Fruit fly (Drosophila melanogaster) whole organism, embryonic: ENCODE results near the gene Prp39.

Experiments
- Antp ChIP-seq: fragments of 200-800 bp; sonication (Bioruptor generic); optimal IDR thresholded peaks from 3 replicates; lab custom pipeline; 2016; ENCODE audit warnings: missing biosample characterization, missing genetic modification characterization
- Bgb ChIP-seq: fragments of 200-800 bp; sonication (Bioruptor generic); IDR thresholded peaks from 2 replicates; pipeline ENCODE4 v1.3.6; 2022; ENCODE audit warnings: missing biosample characterization, missing genetic modification characterization; ENCODE audit not compliant: partially characterized antibody
- Bteb2 ChIP-seq: fragments of 200-800 bp; sonication (Bioruptor generic); optimal IDR thresholded peaks from 2 replicates; lab custom pipeline; 2016; ENCODE audit warnings: missing biosample characterization, missing genetic modification characterization
- CG12391 ChIP-seq: fragments of 200-800 bp; sonication (Bioruptor generic); optimal IDR thresholded peaks from 3 replicates; lab custom pipeline; 2018; ENCODE audit warnings: missing biosample characterization, mild to moderate bottlenecking, missing genetic modification characterization, moderate library complexity
- CG12744 ChIP-seq: fragments of 200-800 bp; sonication (Bioruptor generic); optimal IDR thresholded peaks from 2 replicates; lab custom pipeline; 2016; ENCODE audit warnings: missing biosample characterization, missing genetic modification characterization
- CG13424 ChIP-seq: fragments of 200-800 bp; sonication (Bioruptor generic); optimal IDR thresholded peaks from 2 replicates; lab custom pipeline; 2019; ENCODE audit warnings: missing biosample characterization, mild to moderate bottlenecking, missing genetic modification characterization, moderate library complexity
- CG13775 ChIP-seq: fragments of 200-800 bp; sonication (Bioruptor generic); optimal IDR thresholded peaks from 3 replicates; lab custom pipeline; 2017; ENCODE audit warnings: missing biosample characterization, mild to moderate bottlenecking, missing genetic modification characterization
- CG15073 ChIP-seq: fragments of 200-800 bp; sonication (Bioruptor generic); optimal IDR thresholded peaks from 2 replicates; lab custom pipeline; 2016; ENCODE audit warnings: missing biosample characterization, missing genetic modification characterization
- CG1603 ChIP-seq: fragments of 200-800 bp; sonication (Bioruptor generic); optimal IDR thresholded peaks from 2 replicates; lab custom pipeline; 2019; ENCODE audit warnings: missing biosample characterization, mild to moderate bottlenecking, missing genetic modification characterization, moderate library complexity
- CG16813 ChIP-seq: fragments of 200-800 bp; sonication (Bioruptor generic); IDR thresholded peaks from 3 replicates; pipeline ENCODE4 v1.3.6; 2022; ENCODE audit warnings: missing biosample characterization, missing genetic modification characterization; ENCODE audit not compliant: partially characterized antibody
- CG17186 ChIP-seq: fragments of 200-800 bp; sonication (Bioruptor generic); optimal IDR thresholded peaks from 3 replicates; lab custom pipeline; 2017; ENCODE audit warnings: missing biosample characterization, missing genetic modification reagents, missing genetic modification characterization
- CG17328 ChIP-seq: fragments of 200-800 bp; sonication (Bioruptor generic); IDR thresholded peaks from 2 replicates; pipeline ENCODE4 v1.3.6; 2022; ENCODE audit warnings: missing biosample characterization, missing genetic modification characterization
- CG2116 ChIP-seq: fragments of 200-800 bp; sonication (Bioruptor generic); optimal IDR thresholded peaks from 3 replicates; lab custom pipeline; 2018; ENCODE audit warnings: missing biosample characterization, mild to moderate bottlenecking, missing genetic modification characterization
- CG2712 ChIP-seq: fragments of 200-800 bp; optimal IDR thresholded peaks from 3 replicates; lab custom pipeline; 2019; ENCODE audit warnings: missing biosample characterization, mild to moderate bottlenecking, missing genetic modification characterization, moderate library complexity
- CG30403 ChIP-seq: fragments of 200-800 bp; sonication (Bioruptor generic); optimal IDR thresholded peaks from 3 replicates; lab custom pipeline; 2016; ENCODE audit warnings: missing biosample characterization, missing genetic modification characterization
- CG34422 ChIP-seq: fragments of 200-800 bp; sonication (Bioruptor generic); IDR thresholded peaks from 3 replicates; pipeline ENCODE4 v1.3.6; 2022; ENCODE audit warnings: missing biosample characterization, missing genetic modification characterization
- CG6272 ChIP-seq: fragments of 200-800 bp; sonication (Bioruptor generic); IDR thresholded peaks from 2 replicates; pipeline ENCODE4 v1.3.6; 2022; ENCODE audit warnings: missing biosample characterization, missing genetic modification characterization
- CG9727 ChIP-seq: fragments of 200-800 bp; sonication (Bioruptor generic); optimal IDR thresholded peaks from 3 replicates; lab custom pipeline; 2017; ENCODE audit warnings: missing biosample characterization, mild to moderate bottlenecking, missing genetic modification characterization
- CG9932 ChIP-seq: fragments of 200-800 bp; sonication (Bioruptor generic); IDR thresholded peaks from 2 replicates; pipeline ENCODE4 v1.3.6; 2022; ENCODE audit warnings: missing biosample characterization, missing genetic modification characterization
- Ets65A ChIP-seq: fragments of 200-800 bp; sonication (Bioruptor generic); peaks from one replicate; lab custom pipeline; 2016; ENCODE audit warnings: missing biosample characterization, missing genetic modification characterization
- GATAe ChIP-seq: fragments of 200-800 bp; sonication (Bioruptor generic); conservative IDR thresholded peaks from 2 replicates; pipeline ENCODE4 v1.3.6; 2022; ENCODE audit warnings: missing biosample characterization, missing genetic modification characterization
- HLH4C ChIP-seq: fragments of 200-800 bp; sonication (Bioruptor generic); IDR thresholded peaks from 3 replicates; pipeline ENCODE4 v1.3.6; 2022; ENCODE audit warnings: missing biosample characterization, missing genetic modification characterization; ENCODE audit not compliant: partially characterized antibody
- MESR4 ChIP-seq: fragments of 200-800 bp; sonication (Bioruptor generic); optimal IDR thresholded peaks from 2 replicates; lab custom pipeline; 2018; ENCODE audit warnings: missing biosample characterization, mild to moderate bottlenecking, missing genetic modification characterization, moderate library complexity
- Max ChIP-seq: fragments of 200-800 bp; sonication (Bioruptor generic); optimal IDR thresholded peaks from 2 replicates; lab custom pipeline; 2016; ENCODE audit warnings: missing biosample characterization, mild to moderate bottlenecking, missing genetic modification characterization
- Med ChIP-seq: fragments of 200-800 bp; sonication (Bioruptor generic); peaks from one replicate; lab custom pipeline; 2016; ENCODE audit warnings: missing biosample characterization, missing genetic modification characterization, mild to moderate bottlenecking, inconsistent platforms, moderate library complexity
- NC2β ChIP-seq: fragments of 200-800 bp; sonication (Bioruptor generic); optimal IDR thresholded peaks from 2 replicates; lab custom pipeline; 2016; ENCODE audit warnings: missing biosample characterization, missing genetic modification characterization
- PHDP ChIP-seq: fragments of 200-800 bp; sonication (Bioruptor generic); optimal IDR thresholded peaks from 3 replicates; lab custom pipeline; 2018; ENCODE audit warnings: missing biosample characterization, mild to moderate bottlenecking, missing genetic modification characterization, moderate library complexity
- Ravus ChIP-seq: fragments of 200-800 bp; sonication (Bioruptor generic); IDR thresholded peaks from 2 replicates; pipeline ENCODE4 v1.3.6; 2022; ENCODE audit warnings: missing biosample characterization, missing genetic modification characterization
- Rfx ChIP-seq: fragments of 200-800 bp; sonication (Bioruptor generic); IDR thresholded peaks from 2 replicates; pipeline ENCODE4 v1.3.6; 2022; ENCODE audit warnings: missing biosample characterization, missing genetic modification characterization
- Taf1 ChIP-seq: fragments of 200-800 bp; sonication (Bioruptor generic); IDR thresholded peaks from 2 replicates; pipeline ENCODE4 v1.3.6; 2022; ENCODE audit warnings: missing biosample characterization, missing genetic modification characterization
- amos ChIP-seq: fragments of 200-800 bp; sonication (Bioruptor generic); IDR thresholded peaks from 2 replicates; pipeline ENCODE4 v1.3.6; 2022; ENCODE audit warnings: missing biosample characterization, missing genetic modification characterization; ENCODE audit not compliant: partially characterized antibody
- chn ChIP-seq: fragments of 200-800 bp; sonication (Bioruptor generic); optimal IDR thresholded peaks from 2 replicates; lab custom pipeline; 2016; ENCODE audit warnings: missing biosample characterization, missing genetic modification characterization
- dmrt11E ChIP-seq: fragments of 200-800 bp; sonication (Bioruptor generic); optimal IDR thresholded peaks from 3 replicates; lab custom pipeline; 2018; ENCODE audit warnings: missing biosample characterization, mild to moderate bottlenecking, missing genetic modification characterization, moderate library complexity
- hbn ChIP-seq: fragments of 200-800 bp; sonication (Bioruptor generic); IDR thresholded peaks from 2 replicates; pipeline ENCODE4 v1.3.6; 2022; ENCODE audit warnings: missing biosample characterization, missing genetic modification characterization; ENCODE audit not compliant: partially characterized antibody
- hkb ChIP-seq, 2 experiments: fragments of 200-800 bp in 1 of 2; fragments of >200 bp in 1 of 2; sonication (Bioruptor generic) in 1 of 2; IDR thresholded peaks in 1 of 2; optimal IDR thresholded peaks in 1 of 2; 2 replicates each; pipeline versions ENCODE4 v1.3.6 to Lab custom; 2017 to 2022; ENCODE audit warnings: missing biosample characterization in 1 of 2, missing genetic modification characterization in 1 of 2
- ind ChIP-seq: fragments of 200-800 bp; sonication (Bioruptor generic); optimal IDR thresholded peaks from 3 replicates; lab custom pipeline; 2016; ENCODE audit warnings: missing biosample characterization, missing genetic modification characterization
- ken ChIP-seq: fragments of 200-800 bp; sonication (Bioruptor generic); IDR thresholded peaks from 3 replicates; pipeline ENCODE4 v1.3.6; 2022; ENCODE audit warnings: missing biosample characterization, missing genetic modification characterization
- klu ChIP-seq: fragments of 200-800 bp; sonication (Bioruptor generic); IDR thresholded peaks from 2 replicates; pipeline ENCODE4 v1.3.6; 2022; ENCODE audit warnings: missing biosample characterization, missing genetic modification characterization
- luna ChIP-seq: fragments of 200-800 bp; sonication (Bioruptor generic); optimal IDR thresholded peaks from 2 replicates; lab custom pipeline; 2016; ENCODE audit warnings: missing biosample characterization, missing genetic modification characterization
- nmo ChIP-seq: fragments of 200-800 bp; sonication (Bioruptor generic); optimal IDR thresholded peaks from 2 replicates; lab custom pipeline; 2018; ENCODE audit warnings: missing biosample characterization, mild to moderate bottlenecking, missing genetic modification characterization, moderate library complexity
- phol ChIP-seq: fragments of 200-800 bp; sonication (Bioruptor generic); optimal IDR thresholded peaks from 3 replicates; lab custom pipeline; 2018; ENCODE audit warnings: missing biosample characterization, mild to moderate bottlenecking, missing genetic modification characterization, moderate library complexity
- pzg ChIP-seq: fragments of 200-800 bp; sonication (Bioruptor generic); optimal IDR thresholded peaks from 3 replicates; lab custom pipeline; 2018; ENCODE audit warnings: missing biosample characterization, mild to moderate bottlenecking, missing genetic modification characterization, moderate library complexity
- row ChIP-seq: fragments of 200-800 bp; sonication (Bioruptor generic); IDR thresholded peaks from 3 replicates; pipeline ENCODE4 v1.3.6; 2022; ENCODE audit warnings: missing biosample characterization, missing genetic modification characterization
- tgo ChIP-seq: fragments of 200-800 bp; sonication (Bioruptor generic); IDR thresholded peaks from 3 replicates; pipeline ENCODE4 v1.3.6; 2022; ENCODE audit warnings: missing biosample characterization, missing genetic modification characterization
- tna ChIP-seq: fragments of 200-800 bp; sonication (Bioruptor generic); IDR thresholded peaks from 2 replicates; pipeline ENCODE4 v1.3.6; 2022; ENCODE audit warnings: missing biosample characterization, missing genetic modification characterization; ENCODE audit not compliant: partially characterized antibody
- vnd ChIP-seq: fragments of 200-800 bp; sonication (Bioruptor generic); IDR thresholded peaks from 3 replicates; pipeline ENCODE4 v1.3.6; 2022; ENCODE audit warnings: missing biosample characterization, missing genetic modification characterization; ENCODE audit not compliant: partially characterized antibody
- zfh2 ChIP-seq: fragments of 200-800 bp; sonication (Bioruptor generic); optimal IDR thresholded peaks from 2 replicates; lab custom pipeline; 2016; ENCODE audit warnings: missing biosample characterization, missing genetic modification characterization

Prp39 gene

dm6 chr3R:28811677-28812465 is at the start of gene Prp39:
Gene Prp39, plus strand, starts transcription at chr3R:28812102.
- TF ChIP-seq nmo (GFP tag; lab: Kevin White, UChicago) (peak; percentile 17), CG1603 (tag; lab: Kevin White, UChicago) (peak; percentile 71), CG2116 (GFP tag; lab: Kevin White, UChicago) (peak; percentile 58), CG6272 (GFP tag; lab: Robert Waterston, UW) (0 out of 2 replicates have a peak, but pooled peaks have one; percentile 9), Ravus (no peak), tgo (GFP tag; lab: Robert Waterston, UW) (peak; percentile 42; the same call in 2 of the 3 replicates), pzg (GFP tag; lab: Kevin White, UChicago) (peak; percentile 51), MESR4 (GFP tag; lab: Kevin White, UChicago) (peak; percentile 79), ken (GFP tag; lab: Robert Waterston, UW) (peak; percentile 44; the same call in 1 of the 3 replicates), CG12391 (tag; lab: Kevin White, UChicago) (peak; percentile 51), zfh2 (GFP tag; lab: Kevin White, UChicago) (peak; percentile 1), CG17186 (GFP tag; lab: Kevin White, UChicago) (peak; percentile 14), Med (GFP tag; lab: Kevin White, UChicago) (peak; percentile 84), Antp (GFP tag; lab: Kevin White, UChicago) (no peak), CG9932 (GFP tag; lab: Robert Waterston, UW) (peak; percentile 64), klu (GFP tag; lab: Robert Waterston, UW) (peak; percentile 13; the same call in 1 of the 2 replicates), Bgb (GFP tag; lab: Robert Waterston, UW) (peak; percentile 73), CG2712 (peak; percentile 33), Ets65A (GFP tag; lab: Kevin White, UChicago) (peak; percentile 84), hbn (GFP tag; lab: Robert Waterston, UW) (peak; percentile 71), CG12744 (no peak), GATAe (no peak), amos (GFP tag; lab: Robert Waterston, UW) (peak; percentile 72), Max (GFP tag; lab: Kevin White, UChicago) (peak; percentile 22), HLH4C (GFP tag; lab: Robert Waterston, UW) (peak; percentile 74), PHDP (tag; lab: Kevin White, UChicago) (peak; percentile 31), hkb (optimal IDR thresholded peaks at IDR 0.05; lab: Kevin White, UChicago) (no peak), hkb (GFP tag; IDR thresholded peaks at IDR 0.05; lab: Robert Waterston, UW) (peak; percentile 42; the same call in 1 of the 2 replicates), luna (no peak), ind (GFP tag; lab: Kevin White, UChicago) (peak; percentile 29), vnd (GFP tag; lab: Robert Waterston, UW) (peak; percentile 62), Taf1 (GFP tag; lab: Robert Waterston, UW) (0 out of 2 replicates have a peak, but pooled peaks have one; percentile 20), CG30403 (GFP tag; lab: Kevin White, UChicago) (peak; percentile 23), dmrt11E (peak; percentile 10), CG15073 (GFP tag; lab: Kevin White, UChicago) (no peak), CG9727 (GFP tag; lab: Kevin White, UChicago) (peak; percentile 12), Rfx (GFP tag; lab: Robert Waterston, UW) (peak; percentile 62), Bteb2 (GFP tag; lab: Kevin White, UChicago) (no peak), CG34422 (GFP tag; lab: Robert Waterston, UW) (peak; percentile 60), CG17328 (peak; percentile 38; the same call in 1 of the 2 replicates), CG13775 (GFP tag; lab: Kevin White, UChicago) (peak; percentile 14), CG13424 (peak; percentile 34), NC2β (GFP tag; lab: Kevin White, UChicago) (no peak), chn (GFP tag; lab: Kevin White, UChicago) (peak; percentile 27), row (GFP tag; lab: Robert Waterston, UW) (peak; percentile 81), CG16813 (GFP tag; lab: Robert Waterston, UW) (peak; percentile 73), tna (GFP tag; lab: Robert Waterston, UW) (peak; percentile 49; the same call in 1 of the 2 replicates), phol (peak; percentile 99)
